Fruit fly (Drosophila melanogaster): ENCODE data around the gene mei-217.

Gene mei-217

dm6 chrX:17129733-17130466, 12.9 kb downstream of the mei-217 start (continued):
- TF ChIP-seq Sry-β (GFP tag; optimal IDR thresholded peaks at IDR 0.05): no peak
- TF ChIP-seq tll (GFP tag; optimal IDR thresholded peaks at IDR 0.05): no peak
- TF ChIP-seq zfh2 (GFP tag; optimal IDR thresholded peaks at IDR 0.05): no peak
- no peak for TF ChIP-seq CG13624 (GFP tag; optimal IDR thresholded peaks at IDR 0.05)
- TF ChIP-seq jigr1 (GFP tag; IDR thresholded peaks at IDR 0.05): no peak
- peak; percentile 44 for TF ChIP-seq CG10959 (GFP tag; IDR thresholded peaks at IDR 0.05)
- peak; percentile 73 for TF ChIP-seq seq (GFP tag; IDR thresholded peaks at IDR 0.05)
- peak; percentile 81 for TF ChIP-seq CG14014 (GFP tag; IDR thresholded peaks at IDR 0.05)
- peak; percentile 22 for TF ChIP-seq CG3065 (GFP tag; optimal IDR thresholded peaks at IDR 0.05)
- TF ChIP-seq grn (GFP tag; optimal IDR thresholded peaks at IDR 0.05): peak; percentile 38
- peak; percentile 73 for TF ChIP-seq Nf-YC (tag; optimal IDR thresholded peaks at IDR 0.05)
- peak; percentile 42 for TF ChIP-seq cato (GFP tag; optimal IDR thresholded peaks at IDR 0.05; ENCODE audit: borderline replicate concordance)
- peak; percentile 75 for TF ChIP-seq Xbp1 (GFP tag; optimal IDR thresholded peaks at IDR 0.05)
- TF ChIP-seq lab (GFP tag; optimal IDR thresholded peaks at IDR 0.05): peak; percentile 91
- peak; percentile 85 for TF ChIP-seq CG11695 (GFP tag; IDR thresholded peaks at IDR 0.05)
- no peak for TF ChIP-seq CG13287 (GFP tag; IDR thresholded peaks at IDR 0.05; ENCODE audit: partially characterized antibody)
- TF ChIP-seq Mes4 (GFP tag; optimal IDR thresholded peaks at IDR 0.05): no peak
- TF ChIP-seq ab (GFP tag; optimal IDR thresholded peaks at IDR 0.05): no peak
- TF ChIP-seq CG15601 (tag; optimal IDR thresholded peaks at IDR 0.05): peak; percentile 73
- no peak for TF ChIP-seq vnd (GFP tag; IDR thresholded peaks at IDR 0.05; ENCODE audit: partially characterized antibody)
- no peak for TF ChIP-seq stwl (tag; optimal IDR thresholded peaks at IDR 0.05)
- peak; percentile 12 for TF ChIP-seq CG6654 (GFP tag; optimal IDR thresholded peaks at IDR 0.05)
- TF ChIP-seq Side (GFP tag; optimal IDR thresholded peaks at IDR 0.05): no peak
- no peak for TF ChIP-seq pnt (GFP tag; optimal IDR thresholded peaks at IDR 0.05)
- peak; percentile 75 for TF ChIP-seq gcm (GFP tag; optimal IDR thresholded peaks at IDR 0.05)
- TF ChIP-seq zen2 (GFP tag; IDR thresholded peaks at IDR 0.05; ENCODE audit: partially characterized antibody): no peak
- TF ChIP-seq Sry-δ (GFP tag; optimal IDR thresholded peaks at IDR 0.05): no peak
- peak; percentile 82 for TF ChIP-seq E2f1 (GFP tag; IDR thresholded peaks at IDR 0.05)
- TF ChIP-seq CG14441 (GFP tag; IDR thresholded peaks at IDR 0.05): peak; percentile 84
- peak; percentile 4 for TF ChIP-seq fd64A (GFP tag; optimal IDR thresholded peaks at IDR 0.05)
- TF ChIP-seq NC2α (GFP tag; optimal IDR thresholded peaks at IDR 0.05): no peak
- TF ChIP-seq Neu2 (GFP tag; optimal IDR thresholded peaks at IDR 0.05; ENCODE audit: borderline replicate concordance): no peak
- TF ChIP-seq CG6254 (GFP tag; optimal IDR thresholded peaks at IDR 0.05): peak; percentile 71
- no peak for TF ChIP-seq CG8089 (GFP tag; optimal IDR thresholded peaks at IDR 0.05)
- TF ChIP-seq CG9215 (GFP tag; IDR thresholded peaks at IDR 0.05): peak; percentile 68
- no peak for TF ChIP-seq CG8944 (GFP tag; optimal IDR thresholded peaks at IDR 0.05)
- peak; percentile 56 for TF ChIP-seq tio (GFP tag; optimal IDR thresholded peaks at IDR 0.05)
- no peak for TF ChIP-seq CG1647 (GFP tag; optimal IDR thresholded peaks at IDR 0.05)
- TF ChIP-seq org-1 (GFP tag; optimal IDR thresholded peaks at IDR 0.05): peak; percentile 64
- TF ChIP-seq CG2120 (GFP tag; optimal IDR thresholded peaks at IDR 0.05): peak; percentile 65
- TF ChIP-seq al (GFP tag; IDR thresholded peaks at IDR 0.05): peak; percentile 74
- peak; percentile 86 for TF ChIP-seq so (GFP tag; IDR thresholded peaks at IDR 0.05)
- TF ChIP-seq zfh1 (GFP tag; IDR thresholded peaks at IDR 0.05): peak; percentile 81
- TF ChIP-seq slou (GFP tag; optimal IDR thresholded peaks at IDR 0.05): peak; percentile 70
- TF ChIP-seq Doc2 (GFP tag; IDR thresholded peaks at IDR 0.05): no peak
- no peak for TF ChIP-seq knrl (GFP tag; IDR thresholded peaks at IDR 0.05; ENCODE audit: partially characterized antibody)
- peak; percentile 88 for TF ChIP-seq grau (tag; optimal IDR thresholded peaks at IDR 0.05)
- TF ChIP-seq CG6689 (GFP tag; IDR thresholded peaks at IDR 0.05): peak; percentile 77
- peak in 1 of 2 experiments; percentile 92 for TF ChIP-seq Hr51 (GFP tag; optimal IDR thresholded peaks at IDR 0.05)
- peak; percentile 71 for TF ChIP-seq salm (tag; optimal IDR thresholded peaks at IDR 0.05)
